Fruit fly (Drosophila melanogaster): ENCODE measurements around the gene Seipin.

- TF ChIP-seq CG8478 (optimal IDR thresholded peaks at IDR 0.05): no peak
- TF ChIP-seq CTCF (optimal IDR thresholded peaks at IDR 0.05): no peak
Observed at dm6 chrX:2608470-2609157, 11.0 kb upstream of the Seipin start, which contains the start of gene Smyd3.

All from S2 (cell line).